Worm (Caenorhabditis elegans) whole organism, L4/young adult: ENCODE data around the gene C28A5.2.

Experiments
- W03F9.2 ChIP-seq: fragments of 150-350 bp; optimal IDR thresholded peaks from 2 replicates; lab custom pipeline; 2014; ENCODE audit warnings: missing biosample characterization, missing genetic modification characterization
- him-1 ChIP-seq: sonication (generic microtip); optimal IDR thresholded peaks from 2 replicates; lab custom pipeline; 2016; ENCODE audit warnings: missing genotype, missing genetic modification reagents, missing genetic modification characterization, missing compliant biosample characterization

DNA sequence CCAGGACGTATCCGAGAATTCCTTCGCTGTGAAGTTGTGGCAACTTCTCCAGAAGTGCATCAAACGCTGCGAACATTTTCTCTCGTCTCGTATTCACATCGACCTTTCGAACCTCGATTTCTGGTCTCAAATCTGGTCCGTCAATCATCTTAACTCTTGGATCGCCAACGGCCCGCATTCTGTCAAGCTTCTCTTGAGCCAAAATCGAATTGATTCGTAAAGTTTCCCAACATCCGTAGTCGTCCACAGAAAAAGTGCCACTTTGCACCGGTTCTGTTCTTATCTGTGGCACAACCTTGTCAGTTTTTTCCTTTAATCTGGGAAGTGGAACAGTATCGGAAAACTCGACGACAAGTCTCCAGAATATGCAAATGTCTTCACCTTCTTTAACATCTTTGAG lies 4.1 kb downstream of the C28A5.2 start:
- TF ChIP-seq him-1 (no peak), W03F9.2 (tag; lab: Kevin White, UChicago) (no peak)
